Fruit fly (Drosophila melanogaster) whole organism, embryonic: ENCODE results near the gene CG7512.
A peak's percentile ranks its signal among the peaks of the same experiment; 100 is the strongest.

Experiments used
- Adf1 ChIP-seq: fragments of 200-800 bp; sonication (Bioruptor generic); IDR thresholded peaks from 2 replicates; pipeline ENCODE4 v1.3.6; 2022; ENCODE audit warnings: missing biosample characterization, missing genetic modification characterization
- B-H1 ChIP-seq: fragments of 200-800 bp; sonication (Bioruptor generic); IDR thresholded peaks from 3 replicates; pipeline ENCODE4 v1.3.6; 2022; ENCODE audit warnings: missing biosample characterization, missing genetic modification characterization
- B-H2 ChIP-seq: fragments of 200-800 bp; sonication (Bioruptor generic); optimal IDR thresholded peaks from 2 replicates; lab custom pipeline; 2018; ENCODE audit warnings: missing biosample characterization, mild to moderate bottlenecking, missing genetic modification characterization
- Blimp-1 ChIP-seq: fragments of 200-800 bp; sonication (Bioruptor generic); optimal IDR thresholded peaks from 3 replicates; lab custom pipeline; 2018; ENCODE audit warnings: missing biosample characterization, missing genetic modification characterization, mild to moderate bottlenecking, moderate library complexity, missing genetic modification reagents
- CG10274 ChIP-seq: fragments of 200-800 bp; sonication (Bioruptor generic); optimal IDR thresholded peaks from 3 replicates; lab custom pipeline; 2017; ENCODE audit warnings: missing biosample characterization, mild to moderate bottlenecking, missing genetic modification characterization
- CG10431 ChIP-seq: fragments of 200-800 bp; sonication (Bioruptor generic); optimal IDR thresholded peaks from 3 replicates; lab custom pipeline; 2018; ENCODE audit warnings: missing biosample characterization, mild to moderate bottlenecking, missing genetic modification characterization
- CG10543 ChIP-seq: fragments of 200-800 bp; sonication (Bioruptor generic); optimal IDR thresholded peaks from 3 replicates; lab custom pipeline; 2017; ENCODE audit warnings: missing biosample characterization, mild to moderate bottlenecking, missing genetic modification characterization, moderate library complexity
- CG10979 ChIP-seq: fragments of 200-800 bp; sonication (Bioruptor generic); optimal IDR thresholded peaks from 2 replicates; lab custom pipeline; 2018; ENCODE audit warnings: missing biosample characterization, mild to moderate bottlenecking, missing genetic modification characterization, moderate library complexity
- CG11398 ChIP-seq: fragments of 200-800 bp; sonication (Bioruptor generic); optimal IDR thresholded peaks from 2 replicates; lab custom pipeline; 2016; ENCODE audit warnings: missing biosample characterization, missing genetic modification characterization
- CG11456 ChIP-seq: fragments of 200-800 bp; sonication (Bioruptor generic); IDR thresholded peaks from 3 replicates; pipeline ENCODE4 v1.3.6; 2022; ENCODE audit warnings: missing biosample characterization, missing genetic modification characterization
- CG12942 ChIP-seq: fragments of 200-800 bp; sonication (Bioruptor generic); optimal IDR thresholded peaks from 3 replicates; lab custom pipeline; 2016; ENCODE audit warnings: missing biosample characterization, missing genetic modification characterization
- CG14860 ChIP-seq: fragments of 200-800 bp; sonication (Bioruptor generic); IDR thresholded peaks from 3 replicates; pipeline ENCODE4 v1.3.6; 2022; ENCODE audit warnings: missing biosample characterization, missing genetic modification characterization; ENCODE audit not compliant: partially characterized antibody
- CG1603 ChIP-seq: fragments of 200-800 bp; sonication (Bioruptor generic); optimal IDR thresholded peaks from 2 replicates; lab custom pipeline; 2019; ENCODE audit warnings: missing biosample characterization, mild to moderate bottlenecking, missing genetic modification characterization, moderate library complexity
- CG16813 ChIP-seq: fragments of 200-800 bp; sonication (Bioruptor generic); IDR thresholded peaks from 3 replicates; pipeline ENCODE4 v1.3.6; 2022; ENCODE audit warnings: missing biosample characterization, missing genetic modification characterization; ENCODE audit not compliant: partially characterized antibody
- CG17361 ChIP-seq: fragments of 200-800 bp; sonication (Bioruptor generic); IDR thresholded peaks from 3 replicates; pipeline ENCODE4 v1.3.6; 2022; ENCODE audit warnings: missing biosample characterization, missing genetic modification characterization
- CG18599 ChIP-seq: fragments of 200-800 bp; sonication (Bioruptor generic); optimal IDR thresholded peaks from 3 replicates; lab custom pipeline; 2017; ENCODE audit warnings: missing biosample characterization, missing genetic modification characterization, mild to moderate bottlenecking, moderate library complexity, missing genetic modification reagents
- CG30020 ChIP-seq: fragments of 200-800 bp; optimal IDR thresholded peaks from 2 replicates; lab custom pipeline; 2019; ENCODE audit warnings: missing biosample characterization, mild to moderate bottlenecking, missing genetic modification characterization, moderate library complexity
- CG31388 ChIP-seq: fragments of 200-800 bp; sonication (Bioruptor generic); optimal IDR thresholded peaks from 2 replicates; lab custom pipeline; 2016; ENCODE audit warnings: missing biosample characterization, missing genetic modification characterization
- CG32772 ChIP-seq: fragments of 200-800 bp; sonication (Bioruptor generic); IDR thresholded peaks from 2 replicates; pipeline ENCODE4 v1.3.6; 2022; ENCODE audit warnings: missing biosample characterization, missing genetic modification characterization
- CG3847 ChIP-seq: fragments of 200-800 bp; sonication (Bioruptor generic); IDR thresholded peaks from 2 replicates; pipeline ENCODE4 v1.3.6; 2022; ENCODE audit warnings: missing biosample characterization, missing genetic modification characterization
- CG4617 ChIP-seq: fragments of 200-800 bp; sonication (Bioruptor generic); optimal IDR thresholded peaks from 3 replicates; lab custom pipeline; 2016; ENCODE audit warnings: missing biosample characterization, missing genetic modification characterization, borderline replicate concordance
- CG6175 ChIP-seq: fragments of 200-800 bp; sonication (Bioruptor generic); IDR thresholded peaks from 3 replicates; pipeline ENCODE4 v1.3.6; 2022; ENCODE audit warnings: missing biosample characterization, missing genetic modification characterization
- CG6254 ChIP-seq: fragments of 200-800 bp; sonication (Bioruptor generic); optimal IDR thresholded peaks from 3 replicates; lab custom pipeline; 2017; ENCODE audit warnings: mild to moderate bottlenecking, missing biosample characterization, missing genetic modification reagents, missing genetic modification characterization
- CG7556 ChIP-seq: fragments of 200-800 bp; sonication (Bioruptor generic); optimal IDR thresholded peaks from 2 replicates; lab custom pipeline; 2017; ENCODE audit warnings: missing biosample characterization, mild to moderate bottlenecking, missing genetic modification characterization
- CG9609 ChIP-seq: fragments of 200-800 bp; sonication (Bioruptor generic); optimal IDR thresholded peaks from 3 replicates; lab custom pipeline; 2016; ENCODE audit warnings: missing biosample characterization, missing genetic modification characterization
- Camta ChIP-seq: fragments of 200-800 bp; sonication (Bioruptor generic); optimal IDR thresholded peaks from 2 replicates; lab custom pipeline; 2016; ENCODE audit warnings: missing biosample characterization, missing genetic modification characterization
- Dbx ChIP-seq: fragments of 200-800 bp; sonication (Bioruptor generic); IDR thresholded peaks from 3 replicates; pipeline ENCODE4 v1.3.6; 2022; ENCODE audit warnings: missing biosample characterization, missing genetic modification characterization
- Dek ChIP-seq: fragments of 200-800 bp; sonication (Bioruptor generic); optimal IDR thresholded peaks from 3 replicates; lab custom pipeline; 2019; ENCODE audit warnings: missing biosample characterization, mild to moderate bottlenecking, missing genetic modification characterization, moderate library complexity
- HHEX ChIP-seq: fragments of 200-800 bp; sonication (Bioruptor generic); optimal IDR thresholded peaks from 3 replicates; lab custom pipeline; 2017; ENCODE audit warnings: missing biosample characterization, mild to moderate bottlenecking, missing genetic modification characterization, missing genetic modification reagents
- Lhr ChIP-seq: fragments of 200-800 bp; sonication (Bioruptor generic); optimal IDR thresholded peaks from 3 replicates; lab custom pipeline; 2017; ENCODE audit warnings: mild to moderate bottlenecking, missing biosample characterization, missing genetic modification reagents, missing genetic modification characterization
- MESR4 ChIP-seq: fragments of 200-800 bp; sonication (Bioruptor generic); optimal IDR thresholded peaks from 2 replicates; lab custom pipeline; 2018; ENCODE audit warnings: missing biosample characterization, mild to moderate bottlenecking, missing genetic modification characterization, moderate library complexity
- Mrtf ChIP-seq: fragments of 200-800 bp; sonication (Bioruptor generic); IDR thresholded peaks from 3 replicates; pipeline ENCODE4 v1.3.6; 2022; ENCODE audit warnings: missing biosample characterization, missing genetic modification characterization
- Sox102F ChIP-seq: fragments of 200-800 bp; sonication (Bioruptor generic); optimal IDR thresholded peaks from 2 replicates; lab custom pipeline; 2018; ENCODE audit warnings: missing biosample characterization, mild to moderate bottlenecking, missing genetic modification characterization, moderate library complexity
- Sry-δ ChIP-seq: fragments of 200-800 bp; sonication (Bioruptor generic); optimal IDR thresholded peaks from 2 replicates; lab custom pipeline; 2016; ENCODE audit warnings: missing biosample characterization, missing genetic modification characterization
- abd-A ChIP-seq: fragments of 200-800 bp; sonication (Bioruptor generic); optimal IDR thresholded peaks from 3 replicates; lab custom pipeline; 2019; ENCODE audit warnings: missing biosample characterization, mild to moderate bottlenecking, missing genetic modification characterization, moderate library complexity
- bab2 ChIP-seq: fragments of 200-800 bp; sonication (Bioruptor generic); optimal IDR thresholded peaks from 2 replicates; lab custom pipeline; 2016; ENCODE audit warnings: missing biosample characterization, missing genetic modification characterization
- gce ChIP-seq: fragments of 200-800 bp; sonication (Bioruptor generic); IDR thresholded peaks from 3 replicates; pipeline ENCODE4 v1.3.6; 2022; ENCODE audit warnings: missing biosample characterization, missing genetic modification characterization
- gcm ChIP-seq: fragments of 200-800 bp; sonication (Bioruptor generic); optimal IDR thresholded peaks from 2 replicates; lab custom pipeline; 2019; ENCODE audit warnings: missing biosample characterization, mild to moderate bottlenecking, missing genetic modification characterization, moderate library complexity
- grn ChIP-seq: fragments of 200-800 bp; sonication (Bioruptor generic); optimal IDR thresholded peaks from 3 replicates; lab custom pipeline; 2017; ENCODE audit warnings: missing biosample characterization, missing genetic modification characterization
- hbn ChIP-seq: fragments of 200-800 bp; sonication (Bioruptor generic); IDR thresholded peaks from 2 replicates; pipeline ENCODE4 v1.3.6; 2022; ENCODE audit warnings: missing biosample characterization, missing genetic modification characterization; ENCODE audit not compliant: partially characterized antibody
- jumu ChIP-seq: fragments of 200-800 bp; sonication (Bioruptor generic); optimal IDR thresholded peaks from 3 replicates; lab custom pipeline; 2016; ENCODE audit warnings: missing biosample characterization, missing genetic modification characterization
- klu ChIP-seq: fragments of 200-800 bp; sonication (Bioruptor generic); IDR thresholded peaks from 2 replicates; pipeline ENCODE4 v1.3.6; 2022; ENCODE audit warnings: missing biosample characterization, missing genetic modification characterization
- kni ChIP-seq: fragments of 200-800 bp; sonication (Bioruptor generic); optimal IDR thresholded peaks from 3 replicates; lab custom pipeline; 2017; ENCODE audit warnings: mild to moderate bottlenecking, missing biosample characterization, missing genetic modification reagents, missing genetic modification characterization
- lmd ChIP-seq: fragments of 200-800 bp; sonication (Bioruptor generic); IDR thresholded peaks from 2 replicates; pipeline ENCODE4 v1.3.6; 2022; ENCODE audit warnings: missing biosample characterization, missing genetic modification characterization
- nerfin-2 ChIP-seq: fragments of 200-800 bp; sonication (Bioruptor generic); IDR thresholded peaks from 2 replicates; pipeline ENCODE4 v1.3.6; 2022; ENCODE audit warnings: missing biosample characterization, missing genetic modification characterization; ENCODE audit not compliant: partially characterized antibody
- run ChIP-seq: fragments of 200-800 bp; sonication (Bioruptor generic); optimal IDR thresholded peaks from 3 replicates; lab custom pipeline; 2018; ENCODE audit warnings: missing biosample characterization, mild to moderate bottlenecking, missing genetic modification characterization
- tin ChIP-seq: fragments of 200-800 bp; sonication (Bioruptor generic); optimal IDR thresholded peaks from 3 replicates; lab custom pipeline; 2016; ENCODE audit warnings: missing biosample characterization, missing genetic modification characterization
- twi ChIP-seq: fragments of 200-800 bp; optimal IDR thresholded peaks from 2 replicates; lab custom pipeline; 2019; ENCODE audit warnings: missing biosample characterization, mild to moderate bottlenecking, missing genetic modification characterization, moderate library complexity
- tx ChIP-seq: fragments of 200-800 bp; sonication (Bioruptor generic); optimal IDR thresholded peaks from 2 replicates; lab custom pipeline; 2016; ENCODE audit warnings: missing biosample characterization, missing genetic modification characterization

The CG7512 gene

dm6 chr3L:11487327-11487973 is 26.1 kb upstream of the CG7512 start, which contains the start of gene chrb (continued):
- TF ChIP-seq tx (GFP tag; lab: Kevin White, UChicago) (no peak), CG10543 (GFP tag; lab: Kevin White, UChicago) (peak; percentile 74), Mrtf (GFP tag; lab: Robert Waterston, UW) (no peak), CG30020 (tag; lab: Kevin White, UChicago) (no peak), CG31388 (GFP tag; lab: Kevin White, UChicago) (no peak), Adf1 (GFP tag; lab: Robert Waterston, UW) (peak; percentile 96), B-H1 (no peak), CG6254 (GFP tag; lab: Kevin White, UChicago) (peak; percentile 13), CG4617 (GFP tag; lab: Kevin White, UChicago) (no peak), Sry-δ (GFP tag; lab: Kevin White, UChicago) (peak; percentile 20), klu (no peak), CG10979 (tag; lab: Kevin White, UChicago) (peak; percentile 47), CG6175 (0 out of 3 replicates have a peak, but pooled peaks have one; percentile 13), Sox102F (no peak), CG9609 (GFP tag; lab: Kevin White, UChicago) (peak; percentile 33), CG10274 (no peak), CG11456 (GFP tag; lab: Robert Waterston, UW) (no peak), kni (GFP tag; lab: Kevin White, UChicago) (peak; percentile 93), CG17361 (no peak), HHEX (GFP tag; lab: Kevin White, UChicago) (peak; percentile 64), CG32772 (peak; percentile 21; the same call in 1 of the 2 replicates), jumu (GFP tag; lab: Kevin White, UChicago) (peak; percentile 39), Dek (peak; percentile 22), CG1603 (tag; lab: Kevin White, UChicago) (peak; percentile 46), twi (tag; lab: Kevin White, UChicago) (peak; percentile 52), lmd (GFP tag; lab: Robert Waterston, UW) (peak; percentile 18; the same call in 1 of the 2 replicates), Dbx (peak; percentile 65; the same call in 2 of the 3 replicates), MESR4 (GFP tag; lab: Kevin White, UChicago) (peak; percentile 2), nerfin-2 (GFP tag; lab: Robert Waterston, UW) (peak; percentile 51; the same call in 1 of the 2 replicates), gcm (GFP tag; lab: Kevin White, UChicago) (peak; percentile 41), B-H2 (GFP tag; lab: Kevin White, UChicago) (no peak), run (tag; lab: Kevin White, UChicago) (peak; percentile 41), CG11398 (GFP tag; lab: Kevin White, UChicago) (peak; percentile 43), CG12942 (GFP tag; lab: Kevin White, UChicago) (no peak), CG18599 (peak; percentile 75), CG3847 (GFP tag; lab: Robert Waterston, UW) (no peak), hbn (GFP tag; lab: Robert Waterston, UW) (peak; percentile 49), bab2 (GFP tag; lab: Kevin White, UChicago) (peak; percentile 17), CG16813 (GFP tag; lab: Robert Waterston, UW) (peak; percentile 43; the same call in 1 of the 3 replicates), gce (GFP tag; lab: Robert Waterston, UW) (peak; percentile 76; the same call in 1 of the 3 replicates), tin (GFP tag; lab: Kevin White, UChicago) (peak; percentile 17), grn (GFP tag; lab: Kevin White, UChicago) (no peak), CG10431 (GFP tag; lab: Kevin White, UChicago) (no peak), CG14860 (GFP tag; lab: Robert Waterston, UW) (no peak), CG7556 (no peak), abd-A (peak; percentile 86), Lhr (GFP tag; lab: Kevin White, UChicago) (no peak), Blimp-1 (peak; percentile 56), Camta (peak; percentile 52)
